Worm (Caenorhabditis elegans): ENCODE data around the gene aqp-5.

aqp-5 gene

ce11 chrV:10483995-10484394, 7.5 kb upstream of the aqp-5 start:
- no peak for TF ChIP-seq ceh-100 (GFP tag; IDR thresholded peaks at IDR 0.05)
- peak; percentile 85 for TF ChIP-seq nhr-80 (tag; optimal IDR thresholded peaks at IDR 0.05)

- TF ChIP-seq Y53F4B.3 (GFP tag; IDR thresholded peaks at IDR 0.05) (no peak), dpff-1 (tag; optimal IDR thresholded peaks at IDR 0.05) (no peak), aptf-3 (GFP tag; IDR thresholded peaks at IDR 0.05) (no peak), ztf-22 (GFP tag; optimal IDR thresholded peaks at IDR 0.05) (no peak), ceh-100 (GFP tag; IDR thresholded peaks at IDR 0.05) (no peak), attf-5 (GFP tag; optimal IDR thresholded peaks at IDR 0.05) (no peak), madf-8 (GFP tag; conservative IDR thresholded peaks at IDR 0.05) (no peak)
Measured at ce11 chrV:10484640-10485039, 6.9 kb upstream of the aqp-5 start, which contains the start of gene Y32F6B.1. Gene Y32F6B.1 (minus strand): TSS chrV:10484740.

ce11 chrV:10485389-10485788, 6.2 kb upstream of the aqp-5 start:
- TF ChIP-seq lin-26 (GFP tag; IDR thresholded peaks at IDR 0.05), result no peak
- peak; percentile 80 for TF ChIP-seq nhr-80 (tag; optimal IDR thresholded peaks at IDR 0.05)
- no peak for TF ChIP-seq snpc-3.4 (tag; optimal IDR thresholded peaks at IDR 0.05)
- no peak for TF ChIP-seq die-1 (tag; optimal IDR thresholded peaks at IDR 0.05)
- TF ChIP-seq nfyb-1 (GFP tag; IDR thresholded peaks at IDR 0.05), result no peak
- TF ChIP-seq hmg-1.2 (GFP tag; IDR thresholded peaks at IDR 0.05), result no peak

ce11 chrV:10489998-10490397, 1.5 kb upstream of the aqp-5 start, which contains the start of gene ncx-5:
Gene ncx-5 (minus strand): TSS chrV:10490098.
- TF ChIP-seq unc-62 (GFP tag; optimal IDR thresholded peaks at IDR 0.05) (no peak), K12H6.12 (tag; optimal IDR thresholded peaks at IDR 0.05) (no peak), ceh-79 (tag; optimal IDR thresholded peaks at IDR 0.05) (no peak), Y67H2A.10 (GFP tag; conservative IDR thresholded peaks at IDR 0.05) (no peak), lin-26 (GFP tag; IDR thresholded peaks at IDR 0.05) (no peak), madf-3 (GFP tag; IDR thresholded peaks at IDR 0.05) (no peak), D2030.7 (GFP tag; IDR thresholded peaks at IDR 0.05) (no peak), nhr-90 (tag; optimal IDR thresholded peaks at IDR 0.05) (no peak), madf-10 (tag; optimal IDR thresholded peaks at IDR 0.05) (no peak), dox-1 (GFP tag; IDR thresholded peaks at IDR 0.05) (no peak), F57A8.1 (GFP tag; optimal IDR thresholded peaks at IDR 0.05) (no peak), ceh-27 (GFP tag; optimal IDR thresholded peaks at IDR 0.05) (no peak), attf-3 (GFP tag; conservative IDR thresholded peaks at IDR 0.05) (no peak), die-1 (tag; optimal IDR thresholded peaks at IDR 0.05) (no peak)

- TF ChIP-seq mel-28 (tag; optimal IDR thresholded peaks at IDR 0.05; ENCODE audit: borderline replicate concordance) (no peak), nhr-80 (tag; optimal IDR thresholded peaks at IDR 0.05) (peak; percentile 47)
Measured at ce11 chrV:10493150-10493549, 1.6 kb downstream of the aqp-5 start, which contains the start of gene ugt-33. Gene ugt-33 (plus strand): TSS chrV:10493409.

- TF ChIP-seq ztf-26 (tag; optimal IDR thresholded peaks at IDR 0.05) (no peak), pbrm-1 (GFP tag; IDR thresholded peaks at IDR 0.05) (no peak), B0035.1 (tag; optimal IDR thresholded peaks at IDR 0.05) (no peak), ets-4 (GFP tag; optimal IDR thresholded peaks at IDR 0.05) (no peak), athp-1 (tag; optimal IDR thresholded peaks at IDR 0.05) (no peak)
Measured at ce11 chrV:10496733-10497132, 5.2 kb downstream of the aqp-5 start, which contains the start of gene C35A5.4. Gene C35A5.4 (plus strand): TSS chrV:10497033.
